Worm (Caenorhabditis elegans): ENCODE results near the gene nas-33.

The nas-33 gene

DNA sequence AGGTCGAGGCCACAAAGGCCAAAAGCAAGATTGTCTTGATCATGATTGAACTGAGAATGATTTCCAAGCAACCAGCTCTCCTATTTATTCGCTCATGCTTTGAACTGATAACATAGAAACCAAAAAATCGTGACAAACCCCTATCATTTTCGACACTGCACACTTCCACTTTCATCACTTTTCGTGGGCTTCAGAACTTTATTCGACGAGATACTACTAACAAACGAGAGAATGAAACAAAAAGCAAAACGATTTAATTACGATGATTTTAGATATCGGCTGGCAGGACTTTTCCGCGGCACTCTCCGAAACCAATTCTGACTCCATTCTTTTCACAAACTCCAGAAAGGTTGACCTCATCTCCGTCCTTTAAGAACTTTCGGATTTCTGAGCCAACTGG, 8.5 kb downstream of the nas-33 start, which contains the start of gene asp-14:
TSS of gene asp-14 (minus strand) at position 101 of the 400 bp plus-strand sequence.
- TF ChIP-seq mab-5 (tag; optimal IDR thresholded peaks at IDR 0.05): no peak
- no peak for TF ChIP-seq lin-13 (GFP tag; optimal IDR thresholded peaks at IDR 0.05)
- no peak for TF ChIP-seq nhr-10 (tag; optimal IDR thresholded peaks at IDR 0.05)
- no peak for TF ChIP-seq snpc-4 (tag; optimal IDR thresholded peaks at IDR 0.05)
- no peak for TF ChIP-seq nhr-237 (tag; optimal IDR thresholded peaks at IDR 0.05)
- no peak for TF ChIP-seq egl-27 (tag; optimal IDR thresholded peaks at IDR 0.05)
- no peak for TF ChIP-seq C34F6.9 (tag; optimal IDR thresholded peaks at IDR 0.05)
- TF ChIP-seq fos-1 (tag; optimal IDR thresholded peaks at IDR 0.05): peak; percentile 2

DNA sequence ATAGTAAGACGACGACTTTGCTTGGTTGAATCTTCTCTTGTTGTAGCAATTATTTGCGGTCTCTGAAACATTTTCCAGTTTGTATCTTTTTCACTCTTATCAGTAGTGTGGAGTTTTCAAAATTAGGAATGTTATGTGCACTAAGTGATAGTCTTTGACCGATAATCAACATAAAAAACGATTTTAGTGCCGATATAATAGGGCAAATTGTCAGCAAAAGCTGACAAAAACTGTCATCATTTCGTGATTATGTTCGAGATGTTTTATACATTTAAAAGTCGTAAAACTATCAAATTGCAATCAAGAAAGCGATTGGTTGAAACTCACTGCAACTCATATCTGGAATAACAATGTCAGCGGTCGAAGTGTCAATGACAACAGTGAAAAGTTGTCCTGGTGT, 9.8 kb downstream of the nas-33 start:
- TF ChIP-seq nhr-10 (tag; optimal IDR thresholded peaks at IDR 0.05): no peak
- TF ChIP-seq nhr-77 (tag; optimal IDR thresholded peaks at IDR 0.05): no peak
- no peak for TF ChIP-seq sma-3 (GFP tag; optimal IDR thresholded peaks at IDR 0.05)
- TF ChIP-seq skn-1 (tag; optimal IDR thresholded peaks at IDR 0.05): peak; percentile 97
- TF ChIP-seq fos-1 (tag; optimal IDR thresholded peaks at IDR 0.05): peak; percentile 46
- no peak for TF ChIP-seq unc-39 (tag; optimal IDR thresholded peaks at IDR 0.05)
- TF ChIP-seq snpc-4 (tag; optimal IDR thresholded peaks at IDR 0.05): no peak
- no peak for TF ChIP-seq nhr-237 (tag; optimal IDR thresholded peaks at IDR 0.05)
- TF ChIP-seq aly-2 (tag; optimal IDR thresholded peaks at IDR 0.05): no peak

DNA sequence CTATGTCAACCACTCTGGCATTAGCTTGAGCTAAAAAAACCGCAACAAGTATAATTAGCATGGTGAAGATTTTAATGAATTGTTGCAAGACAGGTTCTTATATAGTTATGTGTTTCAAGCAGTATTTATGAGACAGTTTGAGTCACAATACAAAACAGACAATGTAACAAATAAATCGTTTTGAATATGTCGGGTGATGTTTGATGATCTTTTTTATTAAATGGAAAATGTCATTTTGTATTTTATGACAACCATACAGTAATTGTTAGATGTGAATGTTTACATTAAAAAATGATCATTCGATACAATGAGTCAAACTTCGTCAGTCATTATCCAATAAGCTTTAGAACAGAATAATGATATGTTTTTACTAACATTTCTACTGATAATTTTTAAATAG, 11.7 kb downstream of the nas-33 start, which contains the start of gene K10C2.7:
TSS of gene K10C2.7 (minus strand) at position 101 of the 400 bp plus-strand sequence.
- no peak for TF ChIP-seq C34F6.9 (tag; optimal IDR thresholded peaks at IDR 0.05)
- TF ChIP-seq zag-1 (tag; optimal IDR thresholded peaks at IDR 0.05): no peak
- TF ChIP-seq R02D3.7 (tag; optimal IDR thresholded peaks at IDR 0.05): no peak
- no peak for TF ChIP-seq nhr-23 (tag; optimal IDR thresholded peaks at IDR 0.05)
- TF ChIP-seq skn-1 (tag; optimal IDR thresholded peaks at IDR 0.05): no peak
- no peak for TF ChIP-seq snpc-4 (tag; optimal IDR thresholded peaks at IDR 0.05)
- TF ChIP-seq nhr-10 (tag; optimal IDR thresholded peaks at IDR 0.05): no peak
- no peak for TF ChIP-seq nhr-21 (tag; optimal IDR thresholded peaks at IDR 0.05)
- TF ChIP-seq ceh-82 (tag; optimal IDR thresholded peaks at IDR 0.05): no peak
- TF ChIP-seq ZK546.5 (tag; optimal IDR thresholded peaks at IDR 0.05): no peak
- no peak for TF ChIP-seq mbf-1 (tag; optimal IDR thresholded peaks at IDR 0.05)
- no peak for TF ChIP-seq ama-1 (optimal IDR thresholded peaks at IDR 0.05)
- TF ChIP-seq alr-1 (tag; optimal IDR thresholded peaks at IDR 0.05): no peak
- TF ChIP-seq lin-39 (tag; optimal IDR thresholded peaks at IDR 0.05): no peak

- no peak for TF ChIP-seq nhr-237 (tag; optimal IDR thresholded peaks at IDR 0.05)
- TF ChIP-seq gmeb-1 (tag; optimal IDR thresholded peaks at IDR 0.05): no peak
- TF ChIP-seq sma-3 (GFP tag; optimal IDR thresholded peaks at IDR 0.05): no peak
- no peak for TF ChIP-seq lin-13 (GFP tag; optimal IDR thresholded peaks at IDR 0.05)
- TF ChIP-seq lin-11 (tag; optimal IDR thresholded peaks at IDR 0.05): no peak
- no peak for TF ChIP-seq blmp-1 (tag; optimal IDR thresholded peaks at IDR 0.05; ENCODE audit: insufficient read depth)
- no peak for TF ChIP-seq fos-1 (tag; optimal IDR thresholded peaks at IDR 0.05)
- no peak for TF ChIP-seq mab-5 (tag; optimal IDR thresholded peaks at IDR 0.05)
- no peak for TF ChIP-seq ceh-82 (tag; optimal IDR thresholded peaks at IDR 0.05)
- TF ChIP-seq R02D3.7 (tag; optimal IDR thresholded peaks at IDR 0.05): no peak
- no peak for TF ChIP-seq ztf-11 (tag; optimal IDR thresholded peaks at IDR 0.05)
- no peak for TF ChIP-seq ZK546.5 (tag; optimal IDR thresholded peaks at IDR 0.05)
- TF ChIP-seq egl-27 (tag; optimal IDR thresholded peaks at IDR 0.05): no peak
- TF ChIP-seq mbf-1 (tag; optimal IDR thresholded peaks at IDR 0.05): no peak
- no peak for TF ChIP-seq nhr-25 (tag; optimal IDR thresholded peaks at IDR 0.05)
These were observed 14.6 kb downstream of the nas-33 start, which contains the start of gene K10C2.14 for ce11 chrX:6440464-6440863. Gene K10C2.14, minus strand, starts transcription at chrX:6440564.

DNA sequence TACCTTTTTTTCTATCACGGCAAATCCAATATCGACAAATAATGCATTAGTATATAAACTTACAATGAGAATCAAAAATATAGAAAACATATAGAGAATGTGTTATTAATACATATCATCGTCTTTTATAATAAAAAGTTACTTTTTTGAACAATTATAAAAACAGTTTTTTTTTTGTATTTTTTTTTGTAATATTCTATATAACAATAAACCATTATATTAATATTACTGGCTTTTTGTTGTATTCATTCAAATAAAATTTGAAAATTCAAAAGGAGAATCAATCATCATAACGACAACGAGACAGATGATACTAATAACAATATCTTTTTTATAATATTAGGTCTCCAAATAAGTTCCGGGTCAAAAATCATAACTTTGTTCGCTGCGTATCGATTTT, 17.5 kb downstream of the nas-33 start, which contains the start of gene K10C2.8:
TSS of gene K10C2.8 (minus strand) at position 101 of the 400 bp plus-strand sequence.
- TF ChIP-seq dmd-4 (tag; optimal IDR thresholded peaks at IDR 0.05) (no peak), lin-39 (tag; optimal IDR thresholded peaks at IDR 0.05) (no peak), nhr-21 (tag; optimal IDR thresholded peaks at IDR 0.05) (no peak), mab-5 (tag; optimal IDR thresholded peaks at IDR 0.05) (no peak), mbf-1 (tag; optimal IDR thresholded peaks at IDR 0.05) (no peak), elt-1 (tag; optimal IDR thresholded peaks at IDR 0.05) (no peak), skn-1 (tag; optimal IDR thresholded peaks at IDR 0.05) (no peak), lin-13 (GFP tag; optimal IDR thresholded peaks at IDR 0.05) (no peak), nhr-77 (tag; optimal IDR thresholded peaks at IDR 0.05) (no peak), nhr-12 (tag; optimal IDR thresholded peaks at IDR 0.05) (no peak), zag-1 (tag; optimal IDR thresholded peaks at IDR 0.05) (no peak), ceh-82 (tag; optimal IDR thresholded peaks at IDR 0.05) (no peak), lin-11 (tag; optimal IDR thresholded peaks at IDR 0.05) (no peak), sma-3 (GFP tag; optimal IDR thresholded peaks at IDR 0.05) (no peak), R02D3.7 (tag; optimal IDR thresholded peaks at IDR 0.05) (no peak)

DNA sequence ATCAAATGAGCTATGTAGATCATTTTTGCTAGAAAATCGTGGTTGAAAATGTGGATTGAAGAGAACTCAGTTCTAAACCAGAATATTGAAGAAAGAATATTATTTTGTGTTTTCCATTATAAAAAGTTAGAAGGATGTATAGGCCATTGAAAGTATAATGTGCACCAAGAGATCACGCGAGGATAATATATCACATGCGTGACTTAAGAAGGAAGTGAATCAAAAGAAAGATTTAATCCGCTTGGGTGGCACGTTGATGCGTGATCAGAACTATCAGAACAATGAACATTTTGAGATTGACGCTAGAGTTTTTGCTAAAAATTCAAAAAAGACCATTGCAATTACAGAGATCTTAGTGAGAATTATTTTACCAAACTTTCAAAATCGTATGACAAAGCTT, 19.2 kb downstream of the nas-33 start:
- TF ChIP-seq lin-39 (tag; optimal IDR thresholded peaks at IDR 0.05) (no peak), nhr-12 (tag; optimal IDR thresholded peaks at IDR 0.05) (no peak), crh-2 (tag; optimal IDR thresholded peaks at IDR 0.05) (no peak), unc-62 (GFP tag; optimal IDR thresholded peaks at IDR 0.05) (no peak), nhr-237 (tag; optimal IDR thresholded peaks at IDR 0.05) (no peak), ceh-16 (tag; optimal IDR thresholded peaks at IDR 0.05) (no peak), C34F6.9 (tag; optimal IDR thresholded peaks at IDR 0.05) (no peak), unc-39 (tag; optimal IDR thresholded peaks at IDR 0.05) (no peak), sem-4 (tag; optimal IDR thresholded peaks at IDR 0.05) (no peak), nhr-25 (tag; optimal IDR thresholded peaks at IDR 0.05) (no peak), zag-1 (tag; optimal IDR thresholded peaks at IDR 0.05) (no peak), ztf-4 (tag; optimal IDR thresholded peaks at IDR 0.05) (no peak), fos-1 (tag; optimal IDR thresholded peaks at IDR 0.05) (no peak), ceh-82 (tag; optimal IDR thresholded peaks at IDR 0.05) (no peak)
